Worm (Caenorhabditis elegans): ENCODE measurements around the gene dhs-22.

DNA sequence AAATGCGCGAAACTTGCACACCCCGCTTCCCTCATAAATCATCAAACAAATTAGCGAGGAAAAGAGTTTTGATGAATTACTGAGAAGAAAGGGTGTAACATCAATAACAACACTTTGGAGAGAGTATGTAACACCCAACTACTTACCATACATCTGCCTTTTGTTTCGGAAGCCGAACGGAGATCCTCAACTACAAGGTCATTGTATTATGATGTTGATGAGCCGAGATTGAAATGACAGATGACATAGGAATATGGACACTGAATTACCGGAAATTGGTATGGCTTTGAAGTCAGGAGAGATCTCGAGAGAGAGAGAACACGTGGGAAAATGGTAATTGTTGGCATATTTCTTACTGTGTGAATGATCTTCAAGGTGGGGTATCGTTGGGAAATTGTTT is 4.8 kb upstream of the dhs-22 start:
- TF ChIP-seq ama-1 (optimal IDR thresholded peaks at IDR 0.05) (no peak), ama-1 (GFP tag; optimal IDR thresholded peaks at IDR 0.05) (no peak), pha-4 (tag; optimal IDR thresholded peaks at IDR 0.05) (no peak), madf-3 (GFP tag; IDR thresholded peaks at IDR 0.05) (no peak), dpl-1 (GFP tag; optimal IDR thresholded peaks at IDR 0.05) (no peak), Y53G8AR.9 (GFP tag; conservative IDR thresholded peaks at IDR 0.05) (no peak), D2030.7 (GFP tag; IDR thresholded peaks at IDR 0.05) (no peak), nhr-179 (tag; optimal IDR thresholded peaks at IDR 0.05) (no peak)
